Worm (Caenorhabditis elegans): ENCODE measurements around the gene srx-121.

- no peak for TF ChIP-seq ceh-13 (GFP tag; optimal IDR thresholded peaks at IDR 0.05)
- no peak for TF ChIP-seq pes-1 (GFP tag; IDR thresholded peaks at IDR 0.05)
- TF ChIP-seq hmbx-1 (tag; optimal IDR thresholded peaks at IDR 0.05), result no peak
Observed at ce11 chrV:3417928-3418327, 45.4 kb upstream of the srx-121 start, which contains the start of gene T20D4.3.
